Worm (Caenorhabditis elegans) whole organism, young adult: ENCODE results near the gene Y54G2A.32.
"Not testable (repeated sequence)": the region's sequence is repeated elsewhere in the genome, so short reads cannot be mapped to it uniquely, and the experiment has no call there.

Experiments
- F57A8.1 ChIP-seq: fragments of 200-800 bp; sonication (Bioruptor generic); optimal IDR thresholded peaks from 2 replicates; lab custom pipeline; 2018; ENCODE audit warnings: mild to moderate bottlenecking, missing genetic modification characterization, moderate library complexity, missing compliant biosample characterization
- ZK185.1 ChIP-seq: sonication (generic microtip); optimal IDR thresholded peaks from 2 replicates; lab custom pipeline; 2016; ENCODE audit warnings: mild to moderate bottlenecking, missing genetic modification characterization, missing compliant biosample characterization; ENCODE audit not compliant: poor library complexity, severe bottlenecking
- ets-4 ChIP-seq: fragments of 200-800 bp; sonication (Bioruptor generic); optimal IDR thresholded peaks from 2 replicates; lab custom pipeline; 2018; ENCODE audit warnings: mild to moderate bottlenecking, missing genetic modification characterization, missing compliant biosample characterization
- fkh-3 ChIP-seq: sonication (generic microtip); optimal IDR thresholded peaks from 2 replicates; lab custom pipeline; 2016; ENCODE audit warnings: mild to moderate bottlenecking, missing genetic modification characterization, missing compliant biosample characterization
- ztf-26 ChIP-seq: sonication (generic microtip); optimal IDR thresholded peaks from 2 replicates; lab custom pipeline; 2017; ENCODE audit warnings: missing genetic modification characterization, missing compliant biosample characterization

DNA sequence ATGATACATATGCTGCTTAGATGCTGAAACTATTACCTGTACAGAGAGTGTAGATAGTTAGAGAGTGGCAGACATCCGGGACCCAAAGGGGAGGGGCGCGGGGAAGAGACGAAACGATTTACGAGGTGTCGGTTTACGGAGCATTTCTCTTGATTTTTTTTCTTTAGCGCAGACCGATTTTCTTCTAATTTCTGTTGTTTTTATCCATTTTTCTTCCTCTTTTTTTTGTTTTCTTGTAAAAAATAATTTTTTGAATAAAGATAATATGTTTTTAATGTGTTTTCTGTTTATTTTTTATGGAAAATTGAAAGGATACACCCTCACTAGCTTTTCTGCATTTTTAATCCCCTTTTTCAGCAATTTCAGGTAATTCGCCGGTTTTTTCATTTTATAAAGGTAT lies 25.9 kb upstream of the Y54G2A.32 start, which contains the start of gene Y54G2A.72:
- TF ChIP-seq ztf-26 (tag; lab: Kevin White, UChicago); ets-4 (GFP tag; lab: Kevin White, UChicago); F57A8.1; fkh-3 (tag; lab: Kevin White, UChicago); ZK185.1 (tag; lab: Kevin White, UChicago): not testable (repeated sequence)
